Fruit fly (Drosophila melanogaster) whole organism, embryonic: Measurements from ENCODE around the gene CatB.

ENCODE experiments used
- CG8290 ChIP-seq, 3 experiments: fragments of 200-800 bp; sonication (Bioruptor generic); optimal IDR thresholded peaks; 2 replicates each; lab custom pipeline; 2016 to 2019; ENCODE audit warnings: missing biosample characterization in 3 of 3, missing genetic modification characterization in 3 of 3, mild to moderate bottlenecking in 2 of 3, moderate library complexity in 1 of 3
- Med ChIP-seq: fragments of 200-800 bp; sonication (Bioruptor generic); peaks from one replicate; lab custom pipeline; 2016; ENCODE audit warnings: missing biosample characterization, missing genetic modification characterization, mild to moderate bottlenecking, inconsistent platforms, moderate library complexity
- gcm2 ChIP-seq: fragments of 200-800 bp; sonication (Bioruptor generic); optimal IDR thresholded peaks from 2 replicates; lab custom pipeline; 2016; ENCODE audit warnings: missing biosample characterization, missing genetic modification characterization
- shn ChIP-seq: fragments of 200-800 bp; sonication (Bioruptor generic); optimal IDR thresholded peaks from 3 replicates; lab custom pipeline; 2016; ENCODE audit warnings: missing biosample characterization, missing genetic modification characterization
- zfh2 ChIP-seq: fragments of 200-800 bp; sonication (Bioruptor generic); optimal IDR thresholded peaks from 2 replicates; lab custom pipeline; 2016; ENCODE audit warnings: missing biosample characterization, missing genetic modification characterization

DNA sequence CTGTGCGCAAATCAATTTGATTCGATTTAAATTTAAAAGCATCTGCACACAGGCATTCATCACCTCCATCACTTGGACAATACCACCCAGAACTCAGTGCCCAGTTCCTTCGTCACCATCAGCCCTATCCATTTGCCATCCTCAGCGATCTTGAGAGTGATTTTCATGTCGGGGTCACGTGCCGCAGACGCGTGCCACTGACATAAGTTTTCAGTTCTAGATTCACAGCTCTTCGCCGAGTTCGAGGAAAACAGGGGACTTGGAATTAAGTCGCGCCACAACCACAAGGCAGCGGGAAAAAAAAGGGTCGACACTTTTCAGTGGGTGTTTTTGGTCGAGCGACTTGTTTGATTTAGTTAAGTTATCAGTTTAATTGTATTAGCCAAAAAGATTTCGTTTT is 37.7 kb downstream of the CatB start:
- TF ChIP-seq shn (GFP tag; lab: Kevin White, UChicago) (no peak), zfh2 (no peak), gcm2 (GFP tag; lab: Kevin White, UChicago) (no peak), CG8290 (GFP tag; optimal IDR thresholded peaks at IDR 0.05; lab: Kevin White, UChicago) (no peak), CG8290 (tag; optimal IDR thresholded peaks at IDR 0.05; lab: Kevin White, UChicago) (no peak), Med (no peak)
